Worm (Caenorhabditis elegans) whole organism, midembryonic: ENCODE data around the gene scl-21.

ENCODE experiments used
- flt-1 ChIP-seq: fragments of 200-800 bp; sonication (Bioruptor generic); IDR thresholded peaks from 2 replicates; pipeline ENCODE4 v1.3.6; 2022; ENCODE audit warnings: missing genetic modification characterization, missing compliant biosample characterization
- ztf-23 ChIP-seq: fragments of 200-800 bp; sonication (Bioruptor generic); IDR thresholded peaks from 2 replicates; pipeline ENCODE4 v1.3.6; 2022; ENCODE audit warnings: missing genetic modification reagents, missing genetic modification characterization, missing compliant biosample characterization

- TF ChIP-seq flt-1 (GFP tag; lab: Robert Waterston, UW), result no peak
- TF ChIP-seq ztf-23 (GFP tag; lab: Robert Waterston, UW), result no peak
Observed at ce11 chrV:19533480-19533879, 38.0 kb upstream of the scl-21 start.
